Fruit fly (Drosophila melanogaster) whole organism, embryonic: ENCODE data around the gene CG18675.

Experiments
- Ada2b ChIP-seq: fragments of 200-800 bp; sonication (Bioruptor generic); IDR thresholded peaks from 2 replicates; pipeline ENCODE4 v1.3.6; 2022; ENCODE audit warnings: missing biosample characterization, missing genetic modification characterization
- Adf1 ChIP-seq: fragments of 200-800 bp; sonication (Bioruptor generic); IDR thresholded peaks from 2 replicates; pipeline ENCODE4 v1.3.6; 2022; ENCODE audit warnings: missing biosample characterization, missing genetic modification characterization
- CG10321 ChIP-seq: fragments of 200-800 bp; sonication (Bioruptor generic); IDR thresholded peaks from 2 replicates; pipeline ENCODE4 v1.3.6; 2022; ENCODE audit warnings: missing biosample characterization, missing genetic modification characterization
- CG11456 ChIP-seq: fragments of 200-800 bp; sonication (Bioruptor generic); IDR thresholded peaks from 3 replicates; pipeline ENCODE4 v1.3.6; 2022; ENCODE audit warnings: missing biosample characterization, missing genetic modification characterization
- CG11723 ChIP-seq: fragments of 200-800 bp; sonication (Bioruptor generic); optimal IDR thresholded peaks from 2 replicates; lab custom pipeline; 2017; ENCODE audit warnings: missing biosample characterization, mild to moderate bottlenecking, missing genetic modification characterization
- CG12299 ChIP-seq: fragments of 200-800 bp; sonication (Bioruptor generic); optimal IDR thresholded peaks from 2 replicates; lab custom pipeline; 2018; ENCODE audit warnings: missing biosample characterization, mild to moderate bottlenecking, missing genetic modification characterization
- CG13624 ChIP-seq: fragments of 200-800 bp; sonication (Bioruptor generic); optimal IDR thresholded peaks from 2 replicates; lab custom pipeline; 2016; ENCODE audit warnings: missing biosample characterization, missing genetic modification characterization
- CG1647 ChIP-seq: fragments of 200-800 bp; sonication (Bioruptor generic); optimal IDR thresholded peaks from 3 replicates; lab custom pipeline; 2016; ENCODE audit warnings: missing biosample characterization, missing genetic modification characterization
- CG17328 ChIP-seq: fragments of 200-800 bp; sonication (Bioruptor generic); IDR thresholded peaks from 2 replicates; pipeline ENCODE4 v1.3.6; 2022; ENCODE audit warnings: missing biosample characterization, missing genetic modification characterization
- CG17829 ChIP-seq: fragments of 200-800 bp; optimal IDR thresholded peaks from 2 replicates; lab custom pipeline; 2019; ENCODE audit warnings: missing biosample characterization, mild to moderate bottlenecking, missing genetic modification characterization, moderate library complexity
- CG18619 ChIP-seq: fragments of 200-800 bp; sonication (Bioruptor generic); optimal IDR thresholded peaks from 3 replicates; lab custom pipeline; 2017; ENCODE audit warnings: missing biosample characterization, mild to moderate bottlenecking, missing genetic modification characterization
- CG31441 ChIP-seq: fragments of 200-800 bp; sonication (Bioruptor generic); IDR thresholded peaks from 2 replicates; pipeline ENCODE4 v1.3.6; 2022; ENCODE audit warnings: missing biosample characterization, missing genetic modification characterization
- CG32532 ChIP-seq: fragments of 200-800 bp; sonication (Bioruptor generic); IDR thresholded peaks from 2 replicates; pipeline ENCODE4 v1.3.6; 2022; ENCODE audit warnings: missing biosample characterization, missing genetic modification characterization
- CG4404 ChIP-seq: fragments of 200-800 bp; sonication (Bioruptor generic); IDR thresholded peaks from 2 replicates; pipeline ENCODE4 v1.3.6; 2022; ENCODE audit warnings: missing biosample characterization, missing genetic modification characterization
- CG7963 ChIP-seq: fragments of 200-800 bp; sonication (Bioruptor generic); IDR thresholded peaks from 3 replicates; pipeline ENCODE4 v1.3.6; 2022; ENCODE audit warnings: missing biosample characterization, missing genetic modification characterization; ENCODE audit not compliant: partially characterized antibody
- Doc3 ChIP-seq: fragments of 200-800 bp; sonication (Bioruptor generic); IDR thresholded peaks from 3 replicates; pipeline ENCODE4 v1.3.6; 2022; ENCODE audit warnings: missing biosample characterization, missing genetic modification characterization; ENCODE audit not compliant: partially characterized antibody
- ERR ChIP-seq: fragments of 200-800 bp; sonication (Bioruptor generic); optimal IDR thresholded peaks from 2 replicates; lab custom pipeline; 2016; ENCODE audit warnings: missing biosample characterization, missing genetic modification characterization
- Eip74EF ChIP-seq, 2 experiments: fragments of 200-800 bp in 1 of 2; fragments of >200 bp in 1 of 2; sonication (Bioruptor generic) in 1 of 2; optimal IDR thresholded peaks; 2 replicates each; lab custom pipeline; 2017 to 2019; ENCODE audit warnings: missing biosample characterization in 2 of 2, missing genetic modification characterization in 2 of 2, mild to moderate bottlenecking in 1 of 2, moderate library complexity in 1 of 2
- Ets65A ChIP-seq: fragments of 200-800 bp; sonication (Bioruptor generic); peaks from one replicate; lab custom pipeline; 2016; ENCODE audit warnings: missing biosample characterization, missing genetic modification characterization
- Hand ChIP-seq: fragments of 200-800 bp; sonication (Bioruptor generic); optimal IDR thresholded peaks from 2 replicates; lab custom pipeline; 2017; ENCODE audit warnings: mild to moderate bottlenecking, missing biosample characterization, missing genetic modification reagents, missing genetic modification characterization
- Hmx ChIP-seq: fragments of 200-800 bp; sonication (Bioruptor generic); optimal IDR thresholded peaks from 2 replicates; lab custom pipeline; 2016; ENCODE audit warnings: missing biosample characterization, missing genetic modification characterization
- Myb ChIP-seq: fragments of 200-800 bp; sonication (Bioruptor generic); optimal IDR thresholded peaks from 2 replicates; lab custom pipeline; 2016; ENCODE audit warnings: missing biosample characterization, missing genetic modification characterization
- NFAT ChIP-seq: fragments of 200-800 bp; sonication (Bioruptor generic); IDR thresholded peaks from 2 replicates; pipeline ENCODE4 v1.3.6; 2022; ENCODE audit warnings: missing biosample characterization, missing genetic modification characterization
- Nf-YA ChIP-seq: fragments of 200-800 bp; sonication (Bioruptor generic); IDR thresholded peaks from 2 replicates; pipeline ENCODE4 v1.3.6; 2022; ENCODE audit warnings: missing biosample characterization, missing genetic modification characterization
- Sox100B ChIP-seq: fragments of 200-800 bp; sonication (Bioruptor generic); optimal IDR thresholded peaks from 3 replicates; lab custom pipeline; 2018; ENCODE audit warnings: missing biosample characterization, mild to moderate bottlenecking, missing genetic modification characterization
- Tbp ChIP-seq: fragments of >200 bp; optimal IDR thresholded peaks from 2 replicates; lab custom pipeline; 2018; ENCODE audit warnings: missing biosample characterization, missing genetic modification characterization
- az2 ChIP-seq: fragments of 200-800 bp; sonication (Bioruptor generic); optimal IDR thresholded peaks from 3 replicates; lab custom pipeline; 2016; ENCODE audit warnings: missing biosample characterization, missing genetic modification characterization
- caup ChIP-seq: fragments of 200-800 bp; sonication (Bioruptor generic); optimal IDR thresholded peaks from 3 replicates; lab custom pipeline; 2017; ENCODE audit warnings: missing biosample characterization, mild to moderate bottlenecking, missing genetic modification characterization, moderate library complexity; ENCODE audit not compliant: severe bottlenecking
- chinmo ChIP-seq: fragments of 200-800 bp; sonication (Bioruptor generic); IDR thresholded peaks from 4 replicates; pipeline ENCODE4 v1.3.6; 2022; ENCODE audit warnings: missing biosample characterization, missing genetic modification characterization; ENCODE audit not compliant: partially characterized antibody
- da ChIP-seq: fragments of 200-800 bp; sonication (Bioruptor generic); optimal IDR thresholded peaks from 2 replicates; lab custom pipeline; 2016; ENCODE audit warnings: missing biosample characterization, missing genetic modification characterization
- disco-r ChIP-seq: fragments of 200-800 bp; sonication (Bioruptor generic); optimal IDR thresholded peaks from 2 replicates; lab custom pipeline; 2016; ENCODE audit warnings: missing biosample characterization, missing genetic modification characterization
- dm ChIP-seq: fragments of 200-800 bp; sonication (Bioruptor generic); optimal IDR thresholded peaks from 3 replicates; lab custom pipeline; 2016; ENCODE audit warnings: missing biosample characterization, missing genetic modification characterization
- eyg ChIP-seq: fragments of 200-800 bp; sonication (Bioruptor generic); optimal IDR thresholded peaks from 3 replicates; lab custom pipeline; 2016; ENCODE audit warnings: missing biosample characterization, missing genetic modification characterization
- fu2 ChIP-seq: fragments of 200-800 bp; sonication (Bioruptor generic); optimal IDR thresholded peaks from 2 replicates; lab custom pipeline; 2016; ENCODE audit warnings: missing biosample characterization, missing genetic modification characterization
- gce ChIP-seq: fragments of 200-800 bp; sonication (Bioruptor generic); IDR thresholded peaks from 3 replicates; pipeline ENCODE4 v1.3.6; 2022; ENCODE audit warnings: missing biosample characterization, missing genetic modification characterization
- ham ChIP-seq: fragments of 200-800 bp; sonication (Bioruptor generic); IDR thresholded peaks from 2 replicates; pipeline ENCODE4 v1.3.6; 2022; ENCODE audit warnings: missing biosample characterization, missing genetic modification characterization
- inv ChIP-seq: fragments of 200-800 bp; sonication (Bioruptor generic); IDR thresholded peaks from 2 replicates; pipeline ENCODE4 v1.3.6; 2022; ENCODE audit warnings: missing biosample characterization, missing genetic modification characterization; ENCODE audit not compliant: partially characterized antibody
- lab ChIP-seq: fragments of 200-800 bp; sonication (Bioruptor generic); optimal IDR thresholded peaks from 3 replicates; lab custom pipeline; 2017; ENCODE audit warnings: missing biosample characterization, missing genetic modification characterization, mild to moderate bottlenecking, moderate library complexity, missing genetic modification reagents
- lilli ChIP-seq: fragments of 200-800 bp; sonication (Bioruptor generic); optimal IDR thresholded peaks from 3 replicates; lab custom pipeline; 2016; ENCODE audit warnings: missing biosample characterization, missing genetic modification characterization
- lmd ChIP-seq: fragments of 200-800 bp; sonication (Bioruptor generic); IDR thresholded peaks from 2 replicates; pipeline ENCODE4 v1.3.6; 2022; ENCODE audit warnings: missing biosample characterization, missing genetic modification characterization
- nmo ChIP-seq: fragments of 200-800 bp; sonication (Bioruptor generic); optimal IDR thresholded peaks from 2 replicates; lab custom pipeline; 2018; ENCODE audit warnings: missing biosample characterization, mild to moderate bottlenecking, missing genetic modification characterization, moderate library complexity
- oc ChIP-seq: fragments of 200-800 bp; sonication (Bioruptor generic); optimal IDR thresholded peaks from 2 replicates; lab custom pipeline; 2018; ENCODE audit warnings: missing biosample characterization, mild to moderate bottlenecking, missing genetic modification characterization, moderate library complexity
- pho ChIP-seq: fragments of 200-800 bp; sonication (Bioruptor generic); optimal IDR thresholded peaks from 2 replicates; lab custom pipeline; 2016; ENCODE audit warnings: missing biosample characterization, missing genetic modification characterization
- pita ChIP-seq: fragments of 200-800 bp; sonication (Bioruptor generic); optimal IDR thresholded peaks from 2 replicates; lab custom pipeline; 2017; ENCODE audit warnings: missing biosample characterization, mild to moderate bottlenecking, missing genetic modification characterization
- schlank ChIP-seq: fragments of 200-800 bp; sonication (Bioruptor generic); optimal IDR thresholded peaks from 2 replicates; lab custom pipeline; 2018; ENCODE audit warnings: missing biosample characterization, mild to moderate bottlenecking, missing genetic modification characterization
- scrt ChIP-seq: fragments of 200-800 bp; sonication (Bioruptor generic); optimal IDR thresholded peaks from 2 replicates; lab custom pipeline; 2018; ENCODE audit warnings: missing biosample characterization, mild to moderate bottlenecking, missing genetic modification characterization, moderate library complexity
- sd ChIP-seq: fragments of 200-800 bp; sonication (Bioruptor generic); optimal IDR thresholded peaks from 3 replicates; lab custom pipeline; 2018; ENCODE audit warnings: missing biosample characterization, mild to moderate bottlenecking, missing genetic modification characterization, moderate library complexity
- sima ChIP-seq: fragments of 200-800 bp; sonication (Bioruptor generic); optimal IDR thresholded peaks from 2 replicates; lab custom pipeline; 2016; ENCODE audit warnings: missing biosample characterization, missing genetic modification characterization
- slbo ChIP-seq: fragments of 200-800 bp; sonication (Bioruptor generic); IDR thresholded peaks from 2 replicates; pipeline ENCODE4 v1.3.6; 2022; ENCODE audit warnings: missing biosample characterization, missing genetic modification characterization
- so ChIP-seq: fragments of 200-800 bp; sonication (Bioruptor generic); IDR thresholded peaks from 3 replicates; pipeline ENCODE4 v1.3.6; 2022; ENCODE audit warnings: missing biosample characterization, missing genetic modification characterization
- stwl ChIP-seq: fragments of 200-800 bp; sonication (Bioruptor generic); optimal IDR thresholded peaks from 3 replicates; lab custom pipeline; 2018; ENCODE audit warnings: missing biosample characterization, mild to moderate bottlenecking, missing genetic modification characterization, moderate library complexity
- vvl ChIP-seq: fragments of 200-800 bp; sonication (Bioruptor generic); IDR thresholded peaks from 2 replicates; pipeline ENCODE4 v1.3.6; 2022; ENCODE audit warnings: missing biosample characterization, missing genetic modification characterization

Gene CG18675

DNA sequence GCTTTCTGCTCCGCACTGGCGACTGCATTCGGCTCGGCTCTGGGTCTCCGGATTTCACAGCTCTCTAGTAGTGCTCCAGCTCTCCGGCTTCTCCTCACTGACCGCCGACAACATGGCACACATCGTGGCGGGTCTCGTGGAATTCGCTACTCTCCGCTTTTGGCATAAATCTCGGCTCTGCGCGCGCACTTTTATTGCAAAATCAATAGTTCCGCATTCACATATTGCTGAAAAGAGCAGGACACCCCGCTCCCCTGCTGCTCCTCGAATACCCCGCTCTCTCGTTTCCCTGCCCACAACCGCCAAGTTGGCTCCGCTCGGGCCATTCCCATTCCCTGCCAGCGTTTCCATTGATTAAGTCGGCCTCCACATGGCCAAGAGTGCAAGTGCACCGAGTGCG is 11.6 kb downstream of the CG18675 start (continued):
- TF ChIP-seq vvl (GFP tag; lab: Robert Waterston, UW) (no peak), lmd (GFP tag; lab: Robert Waterston, UW) (no peak), CG11456 (GFP tag; lab: Robert Waterston, UW) (no peak), scrt (peak; percentile 0), CG11723 (GFP tag; lab: Kevin White, UChicago) (no peak), lilli (GFP tag; lab: Kevin White, UChicago) (no peak), Ets65A (GFP tag; lab: Kevin White, UChicago) (no peak), chinmo (GFP tag; lab: Robert Waterston, UW) (0 out of 4 replicates have a peak, but pooled peaks have one; percentile 25), so (GFP tag; lab: Robert Waterston, UW) (no peak), ERR (GFP tag; lab: Kevin White, UChicago) (no peak), stwl (tag; lab: Kevin White, UChicago) (no peak), sd (tag; lab: Kevin White, UChicago) (peak; percentile 69), Adf1 (GFP tag; lab: Robert Waterston, UW) (no peak), CG31441 (GFP tag; lab: Robert Waterston, UW) (no peak), Sox100B (GFP tag; lab: Kevin White, UChicago) (no peak), Ada2b (no peak), CG17829 (tag; lab: Kevin White, UChicago) (no peak), CG32532 (GFP tag; lab: Robert Waterston, UW) (no peak), schlank (tag; lab: Kevin White, UChicago) (no peak), NFAT (no peak)

DNA sequence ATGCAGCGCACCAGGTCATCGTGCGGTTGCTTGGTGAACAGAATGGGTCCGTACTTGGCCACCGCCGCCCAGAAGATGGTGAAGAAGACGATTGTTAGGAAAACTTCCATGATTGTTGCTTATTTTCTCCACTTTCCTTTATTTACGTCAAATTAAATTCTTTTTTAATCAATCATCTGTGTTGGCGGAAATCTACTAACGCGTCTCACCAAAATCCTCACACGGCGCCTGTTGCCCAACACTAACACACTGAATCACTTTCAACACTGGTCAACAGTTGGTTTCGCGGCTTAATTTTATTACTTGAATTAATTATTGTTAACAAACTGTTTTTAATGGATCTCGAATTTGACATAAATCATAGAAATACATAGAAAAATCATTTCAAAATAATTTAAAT is 13.0 kb downstream of the CG18675 start, which contains the start of gene VhaM9.7-c:
TSS of gene VhaM9.7-c (minus strand) at position 207 of the 400 bp plus-strand sequence.
- no peak for TF ChIP-seq CG18619 (GFP tag; lab: Kevin White, UChicago)
- no peak for TF ChIP-seq disco-r
- TF ChIP-seq nmo (GFP tag; lab: Kevin White, UChicago), result peak; percentile 14
- TF ChIP-seq az2 (GFP tag; lab: Kevin White, UChicago), result no peak
- no peak for TF ChIP-seq Nf-YA (GFP tag; lab: Robert Waterston, UW)
- no peak for TF ChIP-seq Hand (GFP tag; lab: Kevin White, UChicago)
- TF ChIP-seq gce, result no peak
- TF ChIP-seq slbo, result peak; percentile 53; the same call in 1 of the 2 replicates
- no peak for TF ChIP-seq sima (GFP tag; lab: Kevin White, UChicago)
- TF ChIP-seq eyg (GFP tag; lab: Kevin White, UChicago), result no peak
- TF ChIP-seq dm (GFP tag; lab: Kevin White, UChicago), result peak; percentile 0
- TF ChIP-seq inv, result no peak
- TF ChIP-seq Tbp (GFP tag; lab: Kevin White, UChicago), result no peak
- TF ChIP-seq Hmx (GFP tag; lab: Kevin White, UChicago), result no peak
- no peak for TF ChIP-seq da (GFP tag; lab: Kevin White, UChicago)
- peak; percentile 63 for TF ChIP-seq lab
- TF ChIP-seq Doc3 (GFP tag; lab: Robert Waterston, UW), result no peak
- no peak for TF ChIP-seq ham
- no peak for TF ChIP-seq pho
- no peak for TF ChIP-seq Eip74EF (GFP tag; optimal IDR thresholded peaks at IDR 0.05; lab: Kevin White, UChicago)
- no peak for TF ChIP-seq pita (GFP tag; lab: Kevin White, UChicago)
- no peak for TF ChIP-seq CG17328 (GFP tag; lab: Robert Waterston, UW)
- TF ChIP-seq CG4404 (GFP tag; lab: Robert Waterston, UW), result no peak
- TF ChIP-seq CG13624 (GFP tag; lab: Kevin White, UChicago), result peak; percentile 47
- no peak for TF ChIP-seq oc (tag; lab: Kevin White, UChicago)
- TF ChIP-seq CG7963 (GFP tag; lab: Robert Waterston, UW), result no peak
- no peak for TF ChIP-seq CG10321 (GFP tag; lab: Robert Waterston, UW)
- peak; percentile 43 for TF ChIP-seq caup
- no peak for TF ChIP-seq CG12299 (tag; lab: Kevin White, UChicago)
- TF ChIP-seq fu2, result peak; percentile 53
- peak; percentile 6 for TF ChIP-seq CG1647 (GFP tag; lab: Kevin White, UChicago)
- peak; percentile 67 for TF ChIP-seq Myb (GFP tag; lab: Kevin White, UChicago)
